Worm (Caenorhabditis elegans): Measurements from ENCODE around the gene ZK632.4.

The ZK632.4 gene

DNA sequence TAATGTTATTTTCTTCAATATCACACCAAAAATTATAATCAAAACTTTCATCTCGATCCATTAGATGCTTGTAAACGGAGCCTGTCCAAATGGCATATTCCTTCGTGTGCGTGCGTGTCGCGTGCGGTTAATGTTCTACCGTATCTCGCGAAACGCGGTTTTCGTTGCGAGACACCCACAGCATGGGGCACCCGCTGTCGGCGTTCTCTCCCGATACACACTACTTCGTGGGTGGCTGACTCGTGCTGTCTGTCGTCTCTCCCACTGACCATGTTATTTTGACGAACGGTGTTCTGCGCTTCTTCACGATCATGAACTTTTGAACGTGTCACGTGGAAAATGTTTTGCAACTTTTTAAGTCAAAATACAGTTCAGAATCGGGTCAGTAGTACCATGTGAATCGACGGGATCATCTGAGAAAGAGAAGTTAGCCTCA lies 41.8 kb downstream of the ZK632.4 start (continued):
- TF ChIP-seq irx-1 (tag; optimal IDR thresholded peaks at IDR 0.05) (peak; percentile 96), lsy-2 (tag; optimal IDR thresholded peaks at IDR 0.05) (peak; percentile 100), fkh-8 (tag; optimal IDR thresholded peaks at IDR 0.05) (peak; percentile 99), fkh-10 (GFP tag; optimal IDR thresholded peaks at IDR 0.05) (peak; percentile 94), nhr-12 (tag; optimal IDR thresholded peaks at IDR 0.05) (peak; percentile 69), zag-1 (tag; optimal IDR thresholded peaks at IDR 0.05) (peak; percentile 85), grh-1 (GFP tag; IDR thresholded peaks at IDR 0.05) (peak; percentile 98), elt-2 (tag; optimal IDR thresholded peaks at IDR 0.05) (peak; percentile 95), nhr-76 (tag; optimal IDR thresholded peaks at IDR 0.05) (no peak), mep-1 (tag; optimal IDR thresholded peaks at IDR 0.05) (peak; percentile 98), nhr-47 (tag; optimal IDR thresholded peaks at IDR 0.05) (peak; percentile 99), snpc-4 (tag; optimal IDR thresholded peaks at IDR 0.05) (peak; percentile 84), Y116A8C.19 (tag; optimal IDR thresholded peaks at IDR 0.05; ENCODE audit: borderline replicate concordance) (no peak), aha-1 (tag; optimal IDR thresholded peaks at IDR 0.05) (peak; percentile 68), ztf-4 (tag; optimal IDR thresholded peaks at IDR 0.05) (peak; percentile 99), jun-1 (tag; optimal IDR thresholded peaks at IDR 0.05) (peak; percentile 98), rnt-1 (tag; optimal IDR thresholded peaks at IDR 0.05) (peak; percentile 98), hlh-17 (GFP tag; optimal IDR thresholded peaks at IDR 0.05; ENCODE audit: borderline replicate concordance) (no peak), lin-13 (GFP tag; optimal IDR thresholded peaks at IDR 0.05) (peak; percentile 96), nhr-20 (tag; optimal IDR thresholded peaks at IDR 0.05) (peak; percentile 99), egl-13 (tag; optimal IDR thresholded peaks at IDR 0.05) (peak; percentile 97), ceh-63 (GFP tag; optimal IDR thresholded peaks at IDR 0.05) (peak; percentile 34), egl-27 (tag; optimal IDR thresholded peaks at IDR 0.05) (peak in 1 of 2 experiments; percentile 24), ceh-82 (tag; optimal IDR thresholded peaks at IDR 0.05) (peak; percentile 90 to 98 (median 97)), dpl-1 (GFP tag; optimal IDR thresholded peaks at IDR 0.05) (peak; percentile 77 to 86 (median 85)), F16B12.6 (tag; optimal IDR thresholded peaks at IDR 0.05) (peak; percentile 57), vab-15 (tag; optimal IDR thresholded peaks at IDR 0.05) (peak; percentile 86), ama-1 (optimal IDR thresholded peaks at IDR 0.05) (peak; percentile 98), ets-5 (GFP tag; IDR thresholded peaks at IDR 0.05) (no peak), lin-39 (tag; optimal IDR thresholded peaks at IDR 0.05) (peak; percentile 84), fkh-4 (tag; optimal IDR thresholded peaks at IDR 0.05; ENCODE audit: borderline replicate concordance) (peak; percentile 70), ces-1 (GFP tag; optimal IDR thresholded peaks at IDR 0.05) (no peak), zip-4 (GFP tag; optimal IDR thresholded peaks at IDR 0.05) (peak; percentile 95), efl-3 (GFP tag; optimal IDR thresholded peaks at IDR 0.05) (peak; percentile 87), lir-3 (tag; optimal IDR thresholded peaks at IDR 0.05; ENCODE audit: poor library complexity) (peak; percentile 89), hpl-2 (GFP tag; optimal IDR thresholded peaks at IDR 0.05) (peak; percentile 89), xbp-1 (tag; optimal IDR thresholded peaks at IDR 0.05) (peak; percentile 97), snu-23 (GFP tag; optimal IDR thresholded peaks at IDR 0.05) (peak; percentile 99), C16A3.4 (tag; optimal IDR thresholded peaks at IDR 0.05) (peak; percentile 98), fos-1 (tag; optimal IDR thresholded peaks at IDR 0.05) (peak; percentile 89), nhr-28 (tag; optimal IDR thresholded peaks at IDR 0.05) (no peak), swsn-7 (tag; optimal IDR thresholded peaks at IDR 0.05) (peak; percentile 99), C04F5.9 (tag; optimal IDR thresholded peaks at IDR 0.05) (peak; percentile 94), ceh-8 (GFP tag; optimal IDR thresholded peaks at IDR 0.05) (peak; percentile 96), nhr-84 (tag; optimal IDR thresholded peaks at IDR 0.05) (no peak), unc-98 (GFP tag; IDR thresholded peaks at IDR 0.05) (peak; percentile 60; the same call in 1 of the 2 replicates), unc-62 (GFP tag; optimal IDR thresholded peaks at IDR 0.05) (peak; percentile 74), nhr-85 (tag) (peak; percentile 99), elt-3 (tag; optimal IDR thresholded peaks at IDR 0.05) (peak in 5 of 6 experiments; percentile 38 to 93 (median 75)), efl-1 (optimal IDR thresholded peaks at IDR 0.05) (peak; percentile 92 to 96), efl-1 (GFP tag; optimal IDR thresholded peaks at IDR 0.05 in 1 of 2) (peak; percentile 81 to 99), blmp-1 (tag; optimal IDR thresholded peaks at IDR 0.05) (no peak), skn-1 (tag; optimal IDR thresholded peaks at IDR 0.05) (peak; percentile 95)

All from whole organism, L1 larva.